Worm (Caenorhabditis elegans) whole organism, L3 larva: ENCODE results near the gene F23H12.10.

Experiments used
- R02D3.7 ChIP-seq: fragments of 150-350 bp; optimal IDR thresholded peaks from 2 replicates; lab custom pipeline; 2014; ENCODE audit warnings: missing biosample characterization, missing genetic modification characterization
- ama-1 ChIP-seq: fragments of 150-350 bp; optimal IDR thresholded peaks from 2 replicates; lab custom pipeline; 2018
- elt-3 ChIP-seq, 3 experiments: fragments of 150-350 bp in 1 of 3; sonication (generic microtip) in 2 of 3; optimal IDR thresholded peaks; 2 replicates in 2 of 3; 4 replicates in 1 of 3; lab custom pipeline; 2014 to 2017; ENCODE audit warnings: missing biosample characterization in 3 of 3, missing genetic modification characterization in 3 of 3
- fkh-10 ChIP-seq: sonication (generic microtip); optimal IDR thresholded peaks from 2 replicates; lab custom pipeline; 2017; ENCODE audit warnings: missing biosample characterization, missing genetic modification reagents, missing genetic modification characterization
- fos-1 ChIP-seq: fragments of 150-350 bp; optimal IDR thresholded peaks from 2 replicates; lab custom pipeline; 2014; ENCODE audit warnings: missing biosample characterization, missing genetic modification characterization
- lin-15B ChIP-seq: fragments of 150-350 bp; optimal IDR thresholded peaks from 2 replicates; lab custom pipeline; 2014; ENCODE audit warnings: missing biosample characterization, missing genetic modification characterization
- lsy-12 ChIP-seq: sonication (generic microtip); optimal IDR thresholded peaks from 2 replicates; lab custom pipeline; 2016; ENCODE audit warnings: mild to moderate bottlenecking, missing genetic modification characterization, missing compliant biosample characterization
- nhr-28 ChIP-seq: fragments of 150-350 bp; optimal IDR thresholded peaks from 2 replicates; lab custom pipeline; 2014; ENCODE audit warnings: missing biosample characterization, missing genetic modification characterization
- nhr-76 ChIP-seq: fragments of 150-350 bp; sonication (generic microtip); optimal IDR thresholded peaks from 5 replicates; lab custom pipeline; 2014; ENCODE audit warnings: missing biosample characterization, missing genetic modification characterization
- nhr-77 ChIP-seq: fragments of 150-350 bp; optimal IDR thresholded peaks from 2 replicates; lab custom pipeline; 2014; ENCODE audit warnings: missing biosample characterization, missing genetic modification characterization
- pha-4 ChIP-seq: fragments of 150-350 bp; optimal IDR thresholded peaks from 2 replicates; lab custom pipeline; 2014; ENCODE audit warnings: missing biosample characterization, missing genetic modification reagents, missing genetic modification characterization
- tbx-2 ChIP-seq: sonication (generic microtip); optimal IDR thresholded peaks from 2 replicates; lab custom pipeline; 2016; ENCODE audit warnings: mild to moderate bottlenecking, missing genetic modification characterization, missing compliant biosample characterization
- ztf-11 ChIP-seq: fragments of 150-350 bp; optimal IDR thresholded peaks from 2 replicates; lab custom pipeline; 2014; ENCODE audit warnings: missing biosample characterization, missing genetic modification characterization
- ztf-4 ChIP-seq: fragments of 150-350 bp; optimal IDR thresholded peaks from 2 replicates; lab custom pipeline; 2014; ENCODE audit warnings: missing biosample characterization, missing genetic modification characterization

DNA sequence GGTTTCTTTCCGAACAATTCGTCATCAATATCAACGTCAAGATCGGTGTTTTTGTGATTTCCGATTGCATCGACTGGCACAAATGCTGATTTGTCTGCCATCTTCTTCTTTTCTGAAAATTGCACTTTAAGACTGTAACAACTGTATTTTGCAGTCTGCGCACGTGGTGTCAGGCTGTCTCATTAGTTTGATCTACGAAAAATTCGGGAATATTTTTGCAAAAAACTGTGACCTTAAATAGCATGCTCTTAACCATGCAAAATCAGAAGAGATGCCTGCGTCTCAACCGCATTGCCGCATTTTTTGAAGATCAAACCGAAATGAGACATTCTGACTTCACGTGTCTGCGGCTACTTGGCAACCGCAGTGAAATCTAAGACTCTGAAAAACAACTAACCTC, 27.3 kb upstream of the F23H12.10 start, which contains the start of gene K01D12.7:
- TF ChIP-seq elt-3 (tag; optimal IDR thresholded peaks at IDR 0.05; lab: Kevin White, UChicago) (no peak), ama-1 (lab: Kevin White, UChicago) (no peak), ztf-4 (no peak), tbx-2 (no peak), pha-4 (tag; lab: Kevin White, UChicago) (no peak), lsy-12 (tag; lab: Kevin White, UChicago) (no peak), nhr-28 (tag; lab: Kevin White, UChicago) (no peak), fos-1 (no peak), nhr-76 (tag; lab: Kevin White, UChicago) (no peak), ztf-11 (tag; lab: Kevin White, UChicago) (no peak), nhr-77 (no peak), fkh-10 (no peak), R02D3.7 (tag; lab: Kevin White, UChicago) (no peak), lin-15B (tag; lab: Kevin White, UChicago) (no peak)
